Worm (Caenorhabditis elegans) whole organism, late embryonic: ENCODE results near the gene F59A7.5.

Source experiments
- C08G9.2 ChIP-seq: sonication (generic microtip); optimal IDR thresholded peaks from 2 replicates; lab custom pipeline; 2016; ENCODE audit warnings: mild to moderate bottlenecking, missing genetic modification characterization, moderate library complexity, missing compliant biosample characterization
- K09A11.1 ChIP-seq: sonication (generic microtip); optimal IDR thresholded peaks from 2 replicates; lab custom pipeline; 2017; ENCODE audit warnings: antibody characterized with exemption, mild to moderate bottlenecking, missing genetic modification characterization, missing compliant biosample characterization; ENCODE audit not compliant: insufficient read depth
- T23F11.4 ChIP-seq: fragments of 200-800 bp; sonication (Bioruptor generic); optimal IDR thresholded peaks from 2 replicates; lab custom pipeline; 2018; ENCODE audit warnings: mild to moderate bottlenecking, missing genetic modification characterization, missing compliant biosample characterization
- Y22D7AL.16 ChIP-seq: sonication (generic microtip); optimal IDR thresholded peaks from 2 replicates; lab custom pipeline; 2016; ENCODE audit warnings: missing genetic modification characterization, missing compliant biosample characterization
- ama-1 ChIP-seq: fragments of 150-350 bp; optimal IDR thresholded peaks from 2 replicates; lab custom pipeline; 2014
- ceh-18 ChIP-seq: sonication (generic microtip); optimal IDR thresholded peaks from 2 replicates; lab custom pipeline; 2016; ENCODE audit warnings: missing genetic modification characterization, missing compliant biosample characterization
- ceh-19 ChIP-seq: fragments of 200-800 bp; sonication (Bioruptor generic); optimal IDR thresholded peaks from 2 replicates; lab custom pipeline; 2018; ENCODE audit warnings: mild to moderate bottlenecking, missing genetic modification characterization, missing compliant biosample characterization
- ceh-22 ChIP-seq: sonication (generic microtip); optimal IDR thresholded peaks from 2 replicates; lab custom pipeline; 2017; ENCODE audit warnings: missing biosample characterization, missing genetic modification characterization
- ceh-31 ChIP-seq: sonication (generic microtip); optimal IDR thresholded peaks from 2 replicates; lab custom pipeline; 2016; ENCODE audit warnings: missing genetic modification characterization, missing compliant biosample characterization
- ceh-34 ChIP-seq: sonication (generic microtip); optimal IDR thresholded peaks from 2 replicates; lab custom pipeline; 2016; ENCODE audit warnings: mild to moderate bottlenecking, missing genetic modification characterization, missing compliant biosample characterization
- ceh-48 ChIP-seq: sonication (generic microtip); optimal IDR thresholded peaks from 2 replicates; lab custom pipeline; 2016; ENCODE audit warnings: missing genetic modification characterization, inconsistent platforms, missing compliant biosample characterization
- ceh-6 ChIP-seq: fragments of 200-800 bp; sonication (Bioruptor generic); optimal IDR thresholded peaks from 2 replicates; lab custom pipeline; 2018; ENCODE audit warnings: mild to moderate bottlenecking, missing genetic modification characterization, missing compliant biosample characterization
- ceh-9 ChIP-seq: sonication (generic microtip); optimal IDR thresholded peaks from 2 replicates; lab custom pipeline; 2016; ENCODE audit warnings: mild to moderate bottlenecking, missing genetic modification characterization, inconsistent platforms, missing compliant biosample characterization
- che-1 ChIP-seq: sonication (generic microtip); optimal IDR thresholded peaks from 2 replicates; lab custom pipeline; 2016; ENCODE audit warnings: mild to moderate bottlenecking, missing genetic modification characterization, missing compliant biosample characterization
- dmd-4 ChIP-seq: sonication (generic microtip); optimal IDR thresholded peaks from 2 replicates; lab custom pipeline; 2016; ENCODE audit warnings: borderline replicate concordance, missing genetic modification characterization, missing compliant biosample characterization
- dve-1 ChIP-seq: sonication (generic microtip); optimal IDR thresholded peaks from 2 replicates; lab custom pipeline; 2017; ENCODE audit warnings: antibody characterized with exemption, mild to moderate bottlenecking, missing genetic modification characterization, missing compliant biosample characterization
- elt-2 ChIP-seq: sonication (generic microtip); optimal IDR thresholded peaks from 2 replicates; lab custom pipeline; 2016; ENCODE audit warnings: missing genetic modification reagents, missing genetic modification characterization, missing compliant biosample characterization
- elt-4 ChIP-seq: sonication (generic microtip); optimal IDR thresholded peaks from 2 replicates; lab custom pipeline; 2016; ENCODE audit warnings: missing genetic modification characterization, missing compliant biosample characterization
- fkh-6 ChIP-seq: sonication (generic microtip); optimal IDR thresholded peaks from 2 replicates; lab custom pipeline; 2016; ENCODE audit warnings: missing genetic modification characterization, missing compliant biosample characterization
- gmeb-2 ChIP-seq: sonication (generic microtip); optimal IDR thresholded peaks from 2 replicates; lab custom pipeline; 2016; ENCODE audit warnings: missing genetic modification characterization, inconsistent platforms, missing compliant biosample characterization
- hlh-13 ChIP-seq: fragments of 200-800 bp; sonication (Bioruptor generic); optimal IDR thresholded peaks from 2 replicates; lab custom pipeline; 2018; ENCODE audit warnings: mild to moderate bottlenecking, missing genetic modification characterization, missing compliant biosample characterization
- nhr-232 ChIP-seq: sonication (generic microtip); optimal IDR thresholded peaks from 2 replicates; lab custom pipeline; 2016; ENCODE audit warnings: missing genetic modification characterization, missing compliant biosample characterization
- npax-4 ChIP-seq: sonication (generic microtip); optimal IDR thresholded peaks from 2 replicates; lab custom pipeline; 2016; ENCODE audit warnings: missing genetic modification characterization, missing compliant biosample characterization
- pat-9 ChIP-seq: fragments of 200-800 bp; sonication (Bioruptor generic); optimal IDR thresholded peaks from 2 replicates; lab custom pipeline; 2018; ENCODE audit warnings: mild to moderate bottlenecking, missing genetic modification characterization, moderate library complexity, missing compliant biosample characterization
- pax-1 ChIP-seq: fragments of 150-350 bp; optimal IDR thresholded peaks from 2 replicates; lab custom pipeline; 2014; ENCODE audit warnings: missing biosample characterization, missing genetic modification characterization
- pha-4 ChIP-seq: fragments of 150-350 bp; optimal IDR thresholded peaks from 2 replicates; lab custom pipeline; 2018; ENCODE audit warnings: missing biosample characterization, missing genetic modification reagents, missing genetic modification characterization
- rnt-1 ChIP-seq: sonication (generic microtip); optimal IDR thresholded peaks from 2 replicates; lab custom pipeline; 2016; ENCODE audit warnings: missing genetic modification characterization, missing compliant biosample characterization
- sox-2 ChIP-seq: fragments of 200-800 bp; sonication (Bioruptor generic); IDR thresholded peaks from 2 replicates; pipeline ENCODE4 v1.3.6; 2022; ENCODE audit warnings: missing genetic modification reagents, missing genetic modification characterization, missing compliant biosample characterization
- unc-86 ChIP-seq: sonication (generic microtip); optimal IDR thresholded peaks from 2 replicates; lab custom pipeline; 2016; ENCODE audit warnings: missing genetic modification characterization, missing compliant biosample characterization
- zip-5 ChIP-seq: sonication (generic microtip); optimal IDR thresholded peaks from 2 replicates; lab custom pipeline; 2016; ENCODE audit warnings: missing genetic modification characterization, missing compliant biosample characterization

The F59A7.5 gene

DNA sequence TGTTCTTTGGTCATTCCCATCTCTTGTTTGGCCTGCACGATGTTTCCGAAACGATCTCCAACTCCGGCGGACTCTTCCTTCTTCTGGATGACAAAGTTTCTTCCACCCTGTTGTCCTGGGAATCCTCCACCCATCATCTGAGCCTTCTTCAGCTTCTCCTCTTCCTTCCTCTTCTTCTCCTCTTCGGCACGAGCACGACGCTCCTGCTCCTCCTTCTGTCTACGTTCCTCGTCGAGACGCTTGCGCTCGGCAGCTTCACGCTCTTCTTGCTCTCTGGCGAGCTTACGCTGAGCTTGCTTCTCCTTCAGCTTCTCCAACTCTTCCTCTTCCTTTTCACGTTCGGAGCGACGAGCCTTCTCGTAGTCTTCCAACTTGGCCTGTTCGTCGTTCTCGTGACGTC is 31.1 kb upstream of the F59A7.5 start:
- TF ChIP-seq pax-1 (tag; lab: Kevin White, UChicago), result no peak
- TF ChIP-seq C08G9.2 (tag; lab: Kevin White, UChicago), result no peak
- TF ChIP-seq ceh-18, result no peak
- no peak for TF ChIP-seq zip-5 (tag; lab: Kevin White, UChicago)
- TF ChIP-seq Y22D7AL.16 (tag; lab: Kevin White, UChicago), result no peak
- TF ChIP-seq dve-1, result no peak
- no peak for TF ChIP-seq ama-1
- TF ChIP-seq rnt-1 (tag; lab: Kevin White, UChicago), result no peak
- TF ChIP-seq K09A11.1 (tag; lab: Kevin White, UChicago), result no peak
- TF ChIP-seq ceh-34, result no peak
- no peak for TF ChIP-seq gmeb-2 (tag; lab: Kevin White, UChicago)
- no peak for TF ChIP-seq sox-2 (GFP tag; lab: Robert Waterston, UW)

DNA sequence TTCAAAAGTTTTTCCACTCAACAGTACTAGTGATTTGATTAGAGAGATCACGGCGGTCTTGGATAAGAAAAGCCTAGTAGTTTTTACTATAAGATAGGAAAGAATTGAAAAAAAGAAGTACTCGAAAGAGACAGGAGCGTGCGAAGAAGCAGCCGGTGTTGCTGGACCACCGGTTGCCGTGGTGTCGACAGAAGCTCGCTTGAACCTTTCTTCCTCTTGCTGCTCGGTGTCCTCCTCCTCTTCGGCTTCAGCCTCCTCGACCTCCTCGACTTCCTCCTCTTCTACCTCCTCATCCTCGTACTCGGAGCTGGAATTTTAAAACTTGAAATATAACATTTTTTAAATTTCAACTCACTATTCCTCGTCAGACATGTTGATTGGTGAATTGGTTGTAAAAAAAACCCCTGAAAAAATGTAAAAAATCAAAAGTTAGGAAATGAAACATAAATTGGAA is 29.9 kb upstream of the F59A7.5 start, which contains the start of gene tnt-4:
TSS of gene tnt-4 (minus strand) at position 404 of the 454 bp plus-strand sequence.
- TF ChIP-seq ceh-22 (tag; lab: Kevin White, UChicago) (peak; percentile 47), ceh-34 (no peak), hlh-13 (GFP tag; lab: Kevin White, UChicago) (no peak)

DNA sequence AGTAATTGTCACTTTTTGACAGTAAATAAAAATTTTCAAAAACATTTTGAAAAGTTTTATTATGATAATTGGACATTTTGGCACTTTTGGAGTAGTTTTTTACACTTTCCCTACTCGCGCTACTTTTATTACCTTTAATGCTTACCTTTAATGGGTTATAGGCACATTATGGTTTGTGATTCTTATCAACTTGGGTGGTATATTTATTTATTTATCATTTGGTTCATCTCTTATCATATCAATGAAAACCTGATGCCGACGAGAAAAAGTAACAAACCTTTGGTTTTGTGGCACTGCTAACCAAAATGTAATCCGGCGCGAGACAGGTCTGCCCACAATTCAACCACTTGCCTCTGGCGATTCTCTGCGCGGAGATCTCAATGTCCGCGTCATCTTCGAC is 24.1 kb upstream of the F59A7.5 start:
- TF ChIP-seq zip-5 (tag; lab: Kevin White, UChicago) (no peak), npax-4 (tag; lab: Kevin White, UChicago) (no peak), elt-2 (tag; lab: Kevin White, UChicago) (peak; percentile 69)

DNA sequence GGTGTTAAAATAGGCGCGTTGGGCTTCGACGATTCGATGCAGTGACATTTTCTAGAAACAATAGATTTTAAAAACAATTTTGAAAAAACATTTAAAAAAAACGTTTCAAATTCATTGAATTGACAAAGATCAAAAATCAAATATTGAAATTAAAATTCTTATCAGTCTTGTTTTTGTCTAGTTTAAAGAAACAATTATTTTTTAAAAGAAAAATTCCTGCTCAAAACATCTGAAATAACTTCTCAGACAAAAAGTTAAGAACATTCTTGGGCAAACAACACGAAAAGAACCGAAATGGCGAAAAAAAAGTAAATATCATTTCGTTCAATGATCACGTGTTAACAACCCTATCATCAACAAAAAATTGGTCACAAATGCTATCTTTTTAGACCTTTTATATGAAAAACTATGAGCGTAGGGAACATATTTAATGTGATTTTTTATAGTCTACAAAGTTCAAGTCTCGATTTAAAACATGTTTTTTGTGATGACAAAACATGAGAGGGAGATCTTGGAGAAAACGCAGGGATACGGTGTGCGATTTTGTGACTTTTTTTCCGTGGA is 22.9 kb upstream of the F59A7.5 start, which contains the start of gene alh-5:
TSS of gene alh-5 (minus strand) at position 51 of the 564 bp plus-strand sequence.
- TF ChIP-seq ceh-9 (tag; lab: Kevin White, UChicago), result no peak
- no peak for TF ChIP-seq ceh-48 (tag; lab: Kevin White, UChicago)
- no peak for TF ChIP-seq ceh-6 (GFP tag; lab: Kevin White, UChicago)

DNA sequence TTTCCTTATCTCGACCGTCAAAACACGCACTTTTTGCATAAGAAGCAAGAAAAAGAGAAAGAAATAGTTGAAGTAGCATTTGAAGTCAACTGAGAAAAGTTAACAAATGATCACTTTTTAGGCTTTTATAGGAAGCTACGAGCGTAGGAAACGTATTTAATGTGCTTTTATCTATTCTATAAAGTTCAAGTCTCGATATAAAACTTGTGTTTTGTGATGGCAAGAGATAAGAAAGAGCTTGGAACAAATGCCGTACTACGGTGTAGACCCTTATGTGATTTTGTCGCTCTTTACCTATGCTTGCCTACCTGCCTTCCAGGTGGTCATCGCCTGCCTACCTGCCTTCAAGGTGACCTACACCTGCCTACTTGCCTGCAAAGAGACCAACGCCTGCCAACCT is 18.2 kb upstream of the F59A7.5 start, which contains the start of gene clec-206:
TSS of gene clec-206 (minus strand) at position 101 of the 400 bp plus-strand sequence.
- TF ChIP-seq unc-86 (tag; lab: Kevin White, UChicago) (no peak), ceh-19 (GFP tag; lab: Kevin White, UChicago) (no peak), che-1 (no peak)

DNA sequence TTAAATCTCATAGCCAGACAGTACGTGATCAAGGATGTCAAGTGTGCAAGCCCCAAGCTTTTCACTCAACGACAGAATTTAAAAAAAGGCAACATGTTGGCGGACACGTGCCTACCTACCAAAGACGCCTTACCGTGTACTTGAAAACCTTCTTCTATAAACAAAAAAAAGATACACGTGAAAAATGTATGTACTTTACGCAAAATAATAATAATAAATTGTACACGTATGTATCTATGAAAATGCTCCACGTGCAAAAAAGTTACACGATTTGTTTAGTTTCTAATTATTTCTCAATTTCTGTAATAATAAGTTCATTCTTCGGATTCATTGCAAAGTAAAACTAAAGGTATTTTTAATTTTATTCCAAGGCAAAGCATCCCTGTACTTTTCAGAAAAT is 17.8 kb upstream of the F59A7.5 start, which contains the start of gene cysl-4:
TSS of gene cysl-4 (plus strand) at position 301 of the 400 bp plus-strand sequence.
- TF ChIP-seq sox-2 (GFP tag; lab: Robert Waterston, UW) (no peak), pha-4 (tag; lab: Kevin White, UChicago) (no peak), unc-86 (tag; lab: Kevin White, UChicago) (no peak), ceh-6 (GFP tag; lab: Kevin White, UChicago) (no peak), fkh-6 (tag; lab: Kevin White, UChicago) (no peak), ceh-31 (tag; lab: Kevin White, UChicago) (no peak), T23F11.4 (GFP tag; lab: Kevin White, UChicago) (no peak), dmd-4 (tag; lab: Kevin White, UChicago) (no peak), elt-4 (tag; lab: Kevin White, UChicago) (no peak), pat-9 (tag; lab: Kevin White, UChicago) (no peak), che-1 (no peak), npax-4 (tag; lab: Kevin White, UChicago) (no peak), nhr-232 (tag; lab: Kevin White, UChicago) (no peak)
